Worm (Caenorhabditis elegans) whole organism, young adult: ENCODE measurements around the gene maph-1.3.

Source experiments
- akir-1 ChIP-seq: fragments of 200-800 bp; sonication (Bioruptor generic); optimal IDR thresholded peaks from 2 replicates; lab custom pipeline; 2018; ENCODE audit warnings: mild to moderate bottlenecking, missing genetic modification characterization, moderate library complexity, missing compliant biosample characterization
- cebp-2 ChIP-seq: fragments of 200-800 bp; sonication (Bioruptor generic); IDR thresholded peaks from 2 replicates; pipeline ENCODE4 v1.3.6; 2022; ENCODE audit warnings: missing genetic modification characterization, missing compliant biosample characterization
- pbrm-1 ChIP-seq: fragments of 200-800 bp; sonication (Bioruptor generic); IDR thresholded peaks from 2 replicates; pipeline ENCODE4 v1.3.6; 2022; ENCODE audit warnings: missing genetic modification reagents, missing genetic modification characterization, missing compliant biosample characterization
- pha-4 ChIP-seq: fragments of 150-350 bp; sonication (generic microtip); optimal IDR thresholded peaks from 2 replicates; lab custom pipeline; 2014; ENCODE audit warnings: missing biosample characterization, missing genetic modification reagents, missing genetic modification characterization
- rpc-1 ChIP-seq, 2 experiments: fragments of 150-350 bp in 1 of 2; sonication (generic microtip) in 1 of 2; optimal IDR thresholded peaks; 2 replicates each; lab custom pipeline; 2014 to 2018; ENCODE audit warnings: missing biosample characterization in 1 of 2, missing genetic modification characterization in 1 of 2, missing genetic modification reagents in 1 of 2, missing genotype in 1 of 2
- snpc-4 ChIP-seq, 5 experiments: fragments of 150-350 bp in 1 of 5; sonication (generic microtip) in 4 of 5; optimal IDR thresholded peaks; 2 replicates each; lab custom pipeline; 2014 to 2018; ENCODE audit warnings: missing genetic modification characterization in 5 of 5, missing biosample characterization in 3 of 5, antibody characterized with exemption in 2 of 5, mild to moderate bottlenecking in 2 of 5, missing compliant biosample characterization in 2 of 5, missing genotype in 2 of 5, moderate library complexity in 2 of 5, missing genetic modification reagents in 1 of 5
- unc-130 ChIP-seq: sonication (generic microtip); optimal IDR thresholded peaks from 2 replicates; lab custom pipeline; 2016; ENCODE audit warnings: missing genetic modification reagents, missing genetic modification characterization, missing compliant biosample characterization
- zim-3 ChIP-seq: sonication (generic microtip); optimal IDR thresholded peaks from 2 replicates; lab custom pipeline; 2017; ENCODE audit warnings: mild to moderate bottlenecking, missing genetic modification characterization, moderate library complexity, missing compliant biosample characterization

DNA sequence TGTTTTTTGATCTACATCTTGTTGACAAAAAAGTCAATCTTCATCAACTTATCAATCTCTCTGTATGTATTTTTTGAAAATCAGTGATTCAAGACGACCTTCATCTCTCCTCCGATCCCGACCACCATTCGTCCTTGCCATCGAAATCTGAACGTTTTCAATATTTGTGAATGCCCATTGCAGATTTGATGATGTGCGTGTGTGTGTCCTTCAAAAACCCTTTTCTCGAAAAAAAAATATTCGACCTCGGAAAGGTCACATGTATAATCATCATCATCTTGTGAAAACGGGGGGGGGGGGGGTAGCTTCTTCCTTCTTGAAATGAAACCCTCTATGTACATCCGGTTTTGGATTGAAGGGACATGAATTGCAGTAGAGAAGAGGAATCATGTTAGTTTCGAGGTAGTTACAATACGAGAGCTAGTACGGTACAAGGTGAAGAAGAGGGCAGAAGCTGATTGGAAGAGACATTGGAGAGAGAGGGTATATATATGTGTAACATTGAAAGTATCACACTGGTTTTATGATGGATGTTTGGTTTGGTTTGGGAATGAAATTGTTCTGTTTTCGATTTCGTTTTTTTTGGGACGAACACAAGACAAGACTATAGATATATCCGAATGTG, 32.2 kb upstream of the maph-1.3 start:
- TF ChIP-seq zim-3 (tag; lab: Kevin White, UChicago), result no peak
- no peak for TF ChIP-seq cebp-2
- TF ChIP-seq snpc-4 (GFP tag; optimal IDR thresholded peaks at IDR 0.05; lab: Kevin White, UChicago), result no peak
- no peak for TF ChIP-seq snpc-4 (tag; optimal IDR thresholded peaks at IDR 0.05; lab: Kevin White, UChicago)
- no peak for TF ChIP-seq pha-4 (tag; lab: Kevin White, UChicago)
- TF ChIP-seq rpc-1 (optimal IDR thresholded peaks at IDR 0.05; lab: Kevin White, UChicago), result no peak
- TF ChIP-seq rpc-1 (tag; optimal IDR thresholded peaks at IDR 0.05; lab: Kevin White, UChicago), result no peak
- TF ChIP-seq unc-130, result no peak
- no peak for TF ChIP-seq akir-1 (GFP tag; lab: Kevin White, UChicago)
- TF ChIP-seq pbrm-1 (GFP tag; lab: Robert Waterston, UW), result no peak
